Fruit fly (Drosophila melanogaster) whole organism, prepupa: ENCODE measurements around the gene rsh.

Source experiments
- Blimp-1 ChIP-seq: fragments of 200-800 bp; sonication (Bioruptor generic); optimal IDR thresholded peaks from 3 replicates; lab custom pipeline; 2017; ENCODE audit warnings: missing biosample characterization, missing genetic modification characterization, mild to moderate bottlenecking, moderate library complexity, missing genetic modification reagents
- CG10669 ChIP-seq: fragments of 200-800 bp; sonication (Bioruptor generic); optimal IDR thresholded peaks from 3 replicates; lab custom pipeline; 2018; ENCODE audit warnings: missing biosample characterization, mild to moderate bottlenecking, missing genetic modification characterization, moderate library complexity
- CG11294 ChIP-seq: fragments of 200-800 bp; sonication (Bioruptor generic); IDR thresholded peaks from 2 replicates; pipeline ENCODE4 v1.3.6; 2022; ENCODE audit warnings: missing biosample characterization, missing genetic modification characterization
- CG11762 ChIP-seq: fragments of 200-800 bp; sonication (Bioruptor generic); optimal IDR thresholded peaks from 3 replicates; lab custom pipeline; 2016; ENCODE audit warnings: missing biosample characterization, missing genetic modification characterization; ENCODE audit not compliant: insufficient read depth
- CG11902 ChIP-seq: fragments of 200-800 bp; sonication (Bioruptor generic); optimal IDR thresholded peaks from 3 replicates; lab custom pipeline; 2016; ENCODE audit warnings: missing biosample characterization, missing genetic modification characterization
- CG15336 ChIP-seq: fragments of 200-800 bp; sonication (Bioruptor generic); IDR thresholded peaks from 2 replicates; pipeline ENCODE4 v1.3.6; 2022; ENCODE audit warnings: missing biosample characterization, missing genetic modification characterization
- CG1621 ChIP-seq: fragments of 200-800 bp; sonication (Bioruptor generic); optimal IDR thresholded peaks from 3 replicates; lab custom pipeline; 2018; ENCODE audit warnings: missing biosample characterization, mild to moderate bottlenecking, missing genetic modification characterization
- CG16779 ChIP-seq: fragments of 200-800 bp; sonication (Bioruptor generic); optimal IDR thresholded peaks from 3 replicates; lab custom pipeline; 2017; ENCODE audit warnings: missing biosample characterization, mild to moderate bottlenecking, missing genetic modification characterization
- CG3032 ChIP-seq: fragments of 200-800 bp; optimal IDR thresholded peaks from 2 replicates; lab custom pipeline; 2019; ENCODE audit warnings: missing biosample characterization, mild to moderate bottlenecking, missing genetic modification characterization, moderate library complexity
- CG31627 ChIP-seq: fragments of 200-800 bp; sonication (Bioruptor generic); optimal IDR thresholded peaks from 3 replicates; lab custom pipeline; 2016; ENCODE audit warnings: missing biosample characterization, missing genetic modification characterization
- CG32006 ChIP-seq: fragments of 200-800 bp; sonication (Bioruptor generic); optimal IDR thresholded peaks from 3 replicates; lab custom pipeline; 2017; ENCODE audit warnings: missing biosample characterization, mild to moderate bottlenecking, missing genetic modification characterization
- CG3919 ChIP-seq: fragments of 200-800 bp; sonication (Bioruptor generic); optimal IDR thresholded peaks from 3 replicates; lab custom pipeline; 2016; ENCODE audit warnings: missing biosample characterization, missing genetic modification characterization
- CG4318 ChIP-seq: fragments of 200-800 bp; sonication (Bioruptor generic); optimal IDR thresholded peaks from 3 replicates; lab custom pipeline; 2017; ENCODE audit warnings: missing biosample characterization, mild to moderate bottlenecking, missing genetic modification characterization
- CG6163 ChIP-seq: fragments of 200-800 bp; sonication (Bioruptor generic); IDR thresholded peaks from 3 replicates; pipeline ENCODE4 v1.3.6; 2022; ENCODE audit warnings: missing biosample characterization, missing genetic modification characterization
- CG6276 ChIP-seq: fragments of 200-800 bp; sonication (Bioruptor generic); optimal IDR thresholded peaks from 2 replicates; lab custom pipeline; 2017; ENCODE audit warnings: missing biosample characterization, mild to moderate bottlenecking, missing genetic modification characterization
- CG6808 ChIP-seq: fragments of 200-800 bp; sonication (Bioruptor generic); optimal IDR thresholded peaks from 3 replicates; lab custom pipeline; 2017; ENCODE audit warnings: missing biosample characterization, missing genetic modification characterization, mild to moderate bottlenecking, moderate library complexity, missing genetic modification reagents
- CG6854 ChIP-seq: fragments of 200-800 bp; sonication (Bioruptor generic); optimal IDR thresholded peaks from 2 replicates; lab custom pipeline; 2017; ENCODE audit warnings: missing biosample characterization, mild to moderate bottlenecking, missing genetic modification characterization
- CG7368 ChIP-seq: fragments of 200-800 bp; sonication (Bioruptor generic); optimal IDR thresholded peaks from 3 replicates; lab custom pipeline; 2016; ENCODE audit warnings: missing biosample characterization, missing genetic modification characterization
- CG8119 ChIP-seq: fragments of 200-800 bp; sonication (Bioruptor generic); IDR thresholded peaks from 3 replicates; pipeline ENCODE4 v1.3.6; 2022; ENCODE audit warnings: missing biosample characterization, missing genetic modification characterization
- CG8632 ChIP-seq: fragments of 200-800 bp; sonication (Bioruptor generic); optimal IDR thresholded peaks from 3 replicates; lab custom pipeline; 2016; ENCODE audit warnings: missing biosample characterization, missing genetic modification characterization
- CG9139 ChIP-seq: fragments of 200-800 bp; sonication (Bioruptor generic); optimal IDR thresholded peaks from 3 replicates; lab custom pipeline; 2017; ENCODE audit warnings: missing biosample characterization, mild to moderate bottlenecking, missing genetic modification characterization
- Eip75B ChIP-seq: fragments of 200-800 bp; sonication (Bioruptor generic); optimal IDR thresholded peaks from 3 replicates; lab custom pipeline; 2016; ENCODE audit warnings: missing biosample characterization, missing genetic modification characterization
- Eip78C ChIP-seq: fragments of 200-800 bp; sonication (Bioruptor generic); peaks from one replicate; lab custom pipeline; 2016; ENCODE audit warnings: missing biosample characterization, missing genetic modification characterization
- Ets21C ChIP-seq: fragments of 200-800 bp; sonication (Bioruptor generic); optimal IDR thresholded peaks from 3 replicates; lab custom pipeline; 2016; ENCODE audit warnings: missing biosample characterization, missing genetic modification characterization
- Ets96B ChIP-seq: fragments of 200-800 bp; optimal IDR thresholded peaks from 2 replicates; lab custom pipeline; 2019; ENCODE audit warnings: missing biosample characterization, mild to moderate bottlenecking, missing genetic modification characterization, moderate library complexity
- Gug ChIP-seq: fragments of 200-800 bp; sonication (Bioruptor generic); IDR thresholded peaks from 2 replicates; pipeline ENCODE4 v1.3.6; 2022; ENCODE audit warnings: missing biosample characterization, missing genetic modification characterization
- Hr38 ChIP-seq: sonication (Bioruptor generic); optimal IDR thresholded peaks from 2 replicates; lab custom pipeline; 2016; ENCODE audit warnings: missing biosample characterization, missing genetic modification characterization
- Hr4 ChIP-seq: fragments of 200-800 bp; sonication (Bioruptor generic); optimal IDR thresholded peaks from 3 replicates; lab custom pipeline; 2016; ENCODE audit warnings: missing biosample characterization, missing genetic modification characterization
- Lpt ChIP-seq: fragments of 200-800 bp; sonication (Bioruptor generic); optimal IDR thresholded peaks from 3 replicates; lab custom pipeline; 2016; ENCODE audit warnings: missing biosample characterization, missing genetic modification characterization
- Met ChIP-seq: fragments of 200-800 bp; sonication (Bioruptor generic); optimal IDR thresholded peaks from 3 replicates; lab custom pipeline; 2016; ENCODE audit warnings: missing biosample characterization, missing genetic modification characterization
- OdsH ChIP-seq: fragments of 200-800 bp; sonication (Bioruptor generic); optimal IDR thresholded peaks from 3 replicates; lab custom pipeline; 2016; ENCODE audit warnings: missing biosample characterization, missing genetic modification characterization
- Smox ChIP-seq: fragments of 200-800 bp; sonication (Bioruptor generic); optimal IDR thresholded peaks from 3 replicates; lab custom pipeline; 2016; ENCODE audit warnings: missing biosample characterization, missing genetic modification characterization
- Sox102F ChIP-seq: fragments of 200-800 bp; sonication (Bioruptor generic); optimal IDR thresholded peaks from 2 replicates; lab custom pipeline; 2016; ENCODE audit warnings: missing biosample characterization, mild to moderate bottlenecking, missing genetic modification characterization
- achi ChIP-seq: fragments of 200-800 bp; sonication (Bioruptor generic); optimal IDR thresholded peaks from 3 replicates; lab custom pipeline; 2016; ENCODE audit warnings: missing biosample characterization, missing genetic modification characterization
- cyc ChIP-seq: fragments of 200-800 bp; sonication (Bioruptor generic); optimal IDR thresholded peaks from 3 replicates; lab custom pipeline; 2016; ENCODE audit warnings: missing biosample characterization, missing genetic modification characterization
- dac ChIP-seq: fragments of 200-800 bp; sonication (Bioruptor generic); optimal IDR thresholded peaks from 2 replicates; lab custom pipeline; 2017; ENCODE audit warnings: missing biosample characterization, mild to moderate bottlenecking, missing genetic modification characterization
- eg ChIP-seq: fragments of 200-800 bp; sonication (Bioruptor generic); IDR thresholded peaks from 3 replicates; pipeline ENCODE4 v1.3.6; 2022; ENCODE audit warnings: missing biosample characterization, missing genetic modification characterization
- esn ChIP-seq: fragments of 200-800 bp; sonication (Bioruptor generic); optimal IDR thresholded peaks from 2 replicates; lab custom pipeline; 2016; ENCODE audit warnings: missing biosample characterization, mild to moderate bottlenecking, missing genetic modification characterization, moderate library complexity
- fd85E ChIP-seq: fragments of 200-800 bp; sonication (Bioruptor generic); optimal IDR thresholded peaks from 3 replicates; lab custom pipeline; 2016; ENCODE audit warnings: missing biosample characterization, missing genetic modification characterization
- fkh ChIP-seq: fragments of 200-800 bp; sonication (Bioruptor generic); optimal IDR thresholded peaks from 3 replicates; lab custom pipeline; 2017; ENCODE audit warnings: missing biosample characterization, mild to moderate bottlenecking, missing genetic modification characterization, moderate library complexity
- net ChIP-seq: fragments of 200-800 bp; sonication (Bioruptor generic); optimal IDR thresholded peaks from 3 replicates; lab custom pipeline; 2016; ENCODE audit warnings: missing biosample characterization, missing genetic modification characterization
- pdm3 ChIP-seq: fragments of 200-800 bp; sonication (Bioruptor generic); optimal IDR thresholded peaks from 3 replicates; lab custom pipeline; 2016; ENCODE audit warnings: missing biosample characterization, missing genetic modification characterization
- svp ChIP-seq: fragments of 200-800 bp; sonication (Bioruptor generic); peaks from one replicate; lab custom pipeline; 2016; ENCODE audit warnings: missing biosample characterization, missing genetic modification characterization
- topi ChIP-seq: fragments of 200-800 bp; sonication (Bioruptor generic); optimal IDR thresholded peaks from 3 replicates; lab custom pipeline; 2016; ENCODE audit warnings: missing biosample characterization, missing genetic modification characterization
- vri ChIP-seq: fragments of 200-800 bp; sonication (Bioruptor generic); optimal IDR thresholded peaks from 3 replicates; lab custom pipeline; 2016; ENCODE audit warnings: missing biosample characterization, mild to moderate bottlenecking, missing genetic modification characterization

The rsh gene

DNA sequence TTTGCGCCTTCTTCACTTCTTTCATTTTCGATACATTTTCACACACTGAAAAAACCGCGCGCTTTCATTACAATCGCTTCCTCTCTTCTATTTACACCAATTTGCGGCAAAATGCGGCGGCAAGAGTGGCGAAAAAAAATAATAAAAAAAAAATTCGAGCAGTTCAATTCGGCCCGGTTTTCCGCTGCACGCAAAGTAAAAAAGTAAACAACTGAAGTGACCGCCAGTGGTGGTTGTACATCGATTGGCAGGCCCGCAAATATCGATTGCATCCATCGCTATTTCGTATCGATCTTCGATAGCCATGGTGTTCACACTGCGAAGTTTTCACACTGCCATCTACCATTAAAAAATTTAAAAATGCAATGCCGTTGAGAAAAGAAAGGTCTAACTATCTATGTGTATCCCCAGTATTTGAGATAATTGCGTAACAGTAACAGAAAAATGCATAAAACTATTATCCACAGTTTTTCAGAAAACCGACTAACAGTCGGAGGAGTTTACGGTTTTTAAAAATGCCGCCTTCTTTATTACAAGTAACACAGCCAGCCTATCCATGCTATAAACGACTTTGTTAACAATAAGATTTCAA lies 123.9 kb downstream of the rsh start, which contains the start of gene Chpf (continued):
- no peak for TF ChIP-seq CG4318 (GFP tag; lab: Kevin White, UChicago)
- TF ChIP-seq CG15336 (GFP tag; lab: Robert Waterston, UW): no peak; the same call in 1 of the 2 replicates
- no peak for TF ChIP-seq Gug (GFP tag; lab: Robert Waterston, UW)
- no peak for TF ChIP-seq fd85E (GFP tag; lab: Kevin White, UChicago)
- TF ChIP-seq CG3919 (GFP tag; lab: Kevin White, UChicago): no peak
- no peak for TF ChIP-seq achi (GFP tag; lab: Kevin White, UChicago)
- TF ChIP-seq CG6808 (GFP tag; lab: Kevin White, UChicago): no peak
- no peak for TF ChIP-seq Ets96B (tag; lab: Kevin White, UChicago)
- TF ChIP-seq CG10669: no peak
- TF ChIP-seq Lpt (GFP tag; lab: Kevin White, UChicago): no peak
- no peak for TF ChIP-seq Hr38 (GFP tag; lab: Kevin White, UChicago)
- TF ChIP-seq CG11902 (GFP tag; lab: Kevin White, UChicago): no peak
- peak; percentile 7 for TF ChIP-seq topi (GFP tag; lab: Kevin White, UChicago)
- TF ChIP-seq vri (GFP tag; lab: Kevin White, UChicago): peak; percentile 33
- TF ChIP-seq net: no peak
- TF ChIP-seq dac (GFP tag; lab: Kevin White, UChicago): no peak
- no peak for TF ChIP-seq CG8632 (GFP tag; lab: Kevin White, UChicago)
- TF ChIP-seq CG7368: no peak
- no peak for TF ChIP-seq CG11762 (GFP tag; lab: Kevin White, UChicago)
- TF ChIP-seq CG1621 (tag; lab: Kevin White, UChicago): no peak
- TF ChIP-seq Ets21C: no peak
- no peak for TF ChIP-seq CG9139 (GFP tag; lab: Kevin White, UChicago)
- TF ChIP-seq OdsH (GFP tag; lab: Kevin White, UChicago): no peak
- no peak for TF ChIP-seq CG6276 (GFP tag; lab: Kevin White, UChicago)
- TF ChIP-seq Sox102F (GFP tag; lab: Kevin White, UChicago): no peak
- TF ChIP-seq pdm3: no peak

DNA sequence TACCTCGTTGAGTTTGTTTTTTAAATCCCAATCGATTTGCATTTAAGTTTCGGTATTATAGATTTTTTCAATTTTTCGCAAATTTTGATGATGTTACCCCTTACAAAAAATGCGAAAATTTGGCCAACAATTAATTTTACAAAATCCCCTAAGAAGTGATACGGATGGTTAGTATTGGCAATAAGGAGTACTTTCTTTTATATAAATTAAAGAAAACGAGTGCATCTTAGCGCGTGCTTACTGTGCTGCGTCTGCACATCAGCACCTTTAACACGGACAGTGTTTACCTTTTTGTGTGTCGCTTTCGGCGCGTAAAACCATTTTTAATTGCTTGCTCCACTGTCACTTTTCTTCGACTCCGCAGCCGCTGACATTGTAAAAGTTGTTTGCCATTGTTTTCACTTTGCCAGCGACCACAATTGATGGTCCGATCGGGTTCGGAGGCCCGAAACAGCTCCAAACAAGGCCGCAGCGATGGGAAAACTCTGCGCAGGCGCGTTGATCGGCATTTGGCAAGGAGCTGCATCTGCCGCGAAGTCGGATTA lies 125.5 kb downstream of the rsh start:
- TF ChIP-seq CG16779 (tag; lab: Kevin White, UChicago): no peak
- TF ChIP-seq CG32006: peak; percentile 29
- TF ChIP-seq CG3919 (GFP tag; lab: Kevin White, UChicago): peak; percentile 6
- no peak for TF ChIP-seq Met (GFP tag; lab: Kevin White, UChicago)
- TF ChIP-seq Blimp-1 (GFP tag; lab: Kevin White, UChicago): peak; percentile 51
- peak; percentile 44 for TF ChIP-seq Hr4 (GFP tag; lab: Kevin White, UChicago)
- TF ChIP-seq CG8119 (GFP tag; lab: Robert Waterston, UW): 0 out of 3 replicates have a peak, but pooled peaks have one; percentile 20
- TF ChIP-seq eg (GFP tag; lab: Robert Waterston, UW): 0 out of 3 replicates have a peak, but pooled peaks have one; percentile 21
- TF ChIP-seq svp (GFP tag; lab: Kevin White, UChicago): peak; percentile 51
- TF ChIP-seq CG6808 (GFP tag; lab: Kevin White, UChicago): no peak
- TF ChIP-seq CG6163 (GFP tag; lab: Robert Waterston, UW): peak; percentile 29; the same call in 1 of the 3 replicates
- TF ChIP-seq CG11762 (GFP tag; lab: Kevin White, UChicago): no peak
- TF ChIP-seq CG1621 (tag; lab: Kevin White, UChicago): no peak
- TF ChIP-seq Sox102F (GFP tag; lab: Kevin White, UChicago): no peak
- TF ChIP-seq Eip78C: peak; percentile 52

DNA sequence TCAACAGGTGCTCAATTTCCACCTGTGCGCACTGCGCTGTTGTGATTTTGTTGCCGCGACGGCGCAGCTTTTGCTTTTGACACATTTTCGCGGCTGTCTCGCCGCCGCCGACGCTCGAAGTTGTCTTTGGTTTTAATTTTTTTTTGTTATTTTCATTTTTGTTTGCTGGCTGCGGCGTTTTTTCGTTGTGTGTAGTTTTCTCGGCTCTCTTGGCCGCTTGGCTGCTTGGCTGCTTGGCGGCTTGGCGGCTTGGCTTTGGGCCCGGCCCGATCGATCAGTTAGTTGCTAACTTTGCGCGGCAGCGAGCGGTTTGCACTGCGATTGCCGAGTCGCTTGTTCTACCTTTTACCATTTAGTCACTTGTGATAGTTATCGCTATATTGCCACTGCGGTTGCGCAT lies 126.4 kb downstream of the rsh start, which contains the start of gene CG42237:
TSS of gene CG42237 (plus strand) at position 271 of the 400 bp plus-strand sequence.
- TF ChIP-seq cyc (GFP tag; lab: Kevin White, UChicago): no peak
- no peak for TF ChIP-seq Blimp-1 (GFP tag; lab: Kevin White, UChicago)
- TF ChIP-seq Met (GFP tag; lab: Kevin White, UChicago): no peak
- TF ChIP-seq Gug (GFP tag; lab: Robert Waterston, UW): peak; percentile 18; the same call in 1 of the 2 replicates
- TF ChIP-seq CG6808 (GFP tag; lab: Kevin White, UChicago): peak; percentile 51
- no peak for TF ChIP-seq Smox (GFP tag; lab: Kevin White, UChicago)
- peak; percentile 20 for TF ChIP-seq OdsH (GFP tag; lab: Kevin White, UChicago)
- TF ChIP-seq esn (GFP tag; lab: Kevin White, UChicago): no peak
- TF ChIP-seq CG9139 (GFP tag; lab: Kevin White, UChicago): peak; percentile 44
- no peak for TF ChIP-seq topi (GFP tag; lab: Kevin White, UChicago)
- TF ChIP-seq CG15336 (GFP tag; lab: Robert Waterston, UW): peak; percentile 65; the same call in 1 of the 2 replicates
- TF ChIP-seq achi (GFP tag; lab: Kevin White, UChicago): no peak
- no peak for TF ChIP-seq CG3032
- peak; percentile 9 for TF ChIP-seq Ets96B (tag; lab: Kevin White, UChicago)
- no peak for TF ChIP-seq fkh (GFP tag; lab: Kevin White, UChicago)
- no peak for TF ChIP-seq CG31627
- TF ChIP-seq CG11294 (GFP tag; lab: Robert Waterston, UW): no peak
- peak; percentile 21 for TF ChIP-seq CG6276 (GFP tag; lab: Kevin White, UChicago)
- TF ChIP-seq Eip75B: peak; percentile 8
- TF ChIP-seq CG6854 (GFP tag; lab: Kevin White, UChicago): no peak
- no peak for TF ChIP-seq pdm3
